Worm (Caenorhabditis elegans) whole organism, L1 larva: ENCODE results near the gene gplb-1.

Source experiments
- C16A3.4 ChIP-seq: fragments of 150-350 bp; optimal IDR thresholded peaks from 2 replicates; lab custom pipeline; 2014; ENCODE audit warnings: missing biosample characterization, missing genetic modification characterization
- C34B4.2 ChIP-seq: sonication (generic microtip); optimal IDR thresholded peaks from 2 replicates; lab custom pipeline; 2017; ENCODE audit warnings: mild to moderate bottlenecking, missing genetic modification characterization, missing compliant biosample characterization
- Y116A8C.19 ChIP-seq: sonication (generic microtip); optimal IDR thresholded peaks from 2 replicates; lab custom pipeline; 2016; ENCODE audit warnings: missing compliant biosample characterization, missing genetic modification characterization, borderline replicate concordance
- alr-1 ChIP-seq: fragments of 200-800 bp; sonication (Bioruptor generic); optimal IDR thresholded peaks from 2 replicates; lab custom pipeline; 2018; ENCODE audit warnings: borderline replicate concordance, mild to moderate bottlenecking, missing genetic modification characterization, missing compliant biosample characterization
- aly-2 ChIP-seq: fragments of 150-350 bp; optimal IDR thresholded peaks from 2 replicates; lab custom pipeline; 2014; ENCODE audit warnings: missing biosample characterization, missing genetic modification characterization
- ama-1 ChIP-seq: fragments of 150-350 bp; optimal IDR thresholded peaks from 2 replicates; lab custom pipeline; 2014
- blmp-1 ChIP-seq: fragments of 150-350 bp; optimal IDR thresholded peaks from 2 replicates; lab custom pipeline; 2014; ENCODE audit warnings: missing biosample characterization, missing genetic modification characterization
- ceh-63 ChIP-seq: fragments of 200-800 bp; sonication (Bioruptor generic); optimal IDR thresholded peaks from 2 replicates; lab custom pipeline; 2018; ENCODE audit warnings: mild to moderate bottlenecking, missing genetic modification characterization, missing compliant biosample characterization
- ceh-82 ChIP-seq, 3 experiments: fragments of 150-350 bp in 1 of 3; sonication (generic microtip) in 2 of 3; optimal IDR thresholded peaks; 2 replicates each; lab custom pipeline; 2014 to 2017; ENCODE audit warnings: missing biosample characterization in 3 of 3, missing genetic modification characterization in 3 of 3
- ceh-88 ChIP-seq: fragments of 200-800 bp; sonication (Bioruptor generic); IDR thresholded peaks from 2 replicates; pipeline ENCODE4 v1.3.6; 2022; ENCODE audit warnings: missing genetic modification characterization, missing compliant biosample characterization
- ceh-90 ChIP-seq: sonication (generic microtip); optimal IDR thresholded peaks from 2 replicates; lab custom pipeline; 2016; ENCODE audit warnings: missing genetic modification characterization, missing compliant biosample characterization
- ces-1 ChIP-seq: fragments of 150-350 bp; optimal IDR thresholded peaks from 2 replicates; lab custom pipeline; 2014; ENCODE audit warnings: missing biosample characterization, missing genetic modification reagents, missing genetic modification characterization
- dsc-1 ChIP-seq: sonication (generic microtip); optimal IDR thresholded peaks from 2 replicates; lab custom pipeline; 2016; ENCODE audit warnings: mild to moderate bottlenecking, missing genetic modification characterization, missing compliant biosample characterization
- efl-3 ChIP-seq: fragments of 200-800 bp; sonication (Bioruptor generic); optimal IDR thresholded peaks from 2 replicates; lab custom pipeline; 2018; ENCODE audit warnings: mild to moderate bottlenecking, missing genetic modification characterization, missing compliant biosample characterization
- egl-13 ChIP-seq: sonication (generic microtip); optimal IDR thresholded peaks from 2 replicates; lab custom pipeline; 2016; ENCODE audit warnings: missing genotype, missing genetic modification reagents, missing genetic modification characterization, missing compliant biosample characterization
- egl-27 ChIP-seq, 2 experiments: fragments of 150-350 bp in 1 of 2; sonication (generic microtip); optimal IDR thresholded peaks; 3 replicates each; lab custom pipeline; 2017 to 2018; ENCODE audit warnings: missing biosample characterization in 2 of 2, missing genetic modification characterization in 2 of 2, missing genetic modification reagents in 2 of 2
- elt-2 ChIP-seq: sonication (generic microtip); optimal IDR thresholded peaks from 2 replicates; lab custom pipeline; 2016; ENCODE audit warnings: missing genetic modification characterization, mild to moderate bottlenecking, inconsistent platforms, missing compliant biosample characterization, missing genetic modification reagents
- ets-5 ChIP-seq: fragments of 200-800 bp; sonication (Bioruptor generic); IDR thresholded peaks from 2 replicates; pipeline ENCODE4 v1.3.6; 2022; ENCODE audit warnings: missing genetic modification characterization, missing compliant biosample characterization
- fkh-10 ChIP-seq: sonication (generic microtip); optimal IDR thresholded peaks from 2 replicates; lab custom pipeline; 2017; ENCODE audit warnings: missing biosample characterization, missing genetic modification reagents, missing genetic modification characterization
- fkh-4 ChIP-seq: sonication (generic microtip); optimal IDR thresholded peaks from 2 replicates; lab custom pipeline; 2016; ENCODE audit warnings: missing compliant biosample characterization, missing genetic modification characterization, borderline replicate concordance
- hlh-17 ChIP-seq: fragments of 200-800 bp; sonication (Bioruptor generic); optimal IDR thresholded peaks from 2 replicates; lab custom pipeline; 2018; ENCODE audit warnings: missing genetic modification characterization, mild to moderate bottlenecking, missing compliant biosample characterization, moderate library complexity, borderline replicate concordance
- hpl-2 ChIP-seq: fragments of 150-350 bp; optimal IDR thresholded peaks from 2 replicates; lab custom pipeline; 2014; ENCODE audit warnings: missing biosample characterization, missing genetic modification reagents, missing genetic modification characterization
- isw-1 ChIP-seq: fragments of 200-800 bp; sonication (Bioruptor generic); IDR thresholded peaks from 2 replicates; pipeline ENCODE4 v1.3.6; 2022; ENCODE audit warnings: missing genetic modification characterization, missing compliant biosample characterization
- jun-1 ChIP-seq: fragments of 150-350 bp; optimal IDR thresholded peaks from 2 replicates; lab custom pipeline; 2014; ENCODE audit warnings: missing biosample characterization, missing genetic modification reagents, missing genetic modification characterization
- lin-13 ChIP-seq: fragments of 150-350 bp; optimal IDR thresholded peaks from 2 replicates; lab custom pipeline; 2014; ENCODE audit warnings: missing biosample characterization, missing genetic modification reagents, missing genetic modification characterization
- lin-14 ChIP-seq: fragments of 200-800 bp; sonication (Bioruptor generic); optimal IDR thresholded peaks from 2 replicates; lab custom pipeline; 2018; ENCODE audit warnings: mild to moderate bottlenecking, missing genetic modification characterization, moderate library complexity, missing compliant biosample characterization
- lin-15B ChIP-seq: fragments of 150-350 bp; sonication (generic microtip); optimal IDR thresholded peaks from 3 replicates; lab custom pipeline; 2014; ENCODE audit warnings: missing biosample characterization, missing genetic modification characterization
- lin-39 ChIP-seq: fragments of 150-350 bp; optimal IDR thresholded peaks from 2 replicates; lab custom pipeline; 2014; ENCODE audit warnings: missing biosample characterization, missing genetic modification reagents, missing genetic modification characterization
- lir-3 ChIP-seq: sonication (generic microtip); optimal IDR thresholded peaks from 2 replicates; lab custom pipeline; 2016; ENCODE audit warnings: mild to moderate bottlenecking, missing genetic modification characterization, moderate library complexity, missing compliant biosample characterization; ENCODE audit not compliant: poor library complexity
- lsy-2 ChIP-seq, 2 experiments: fragments of 150-350 bp; optimal IDR thresholded peaks; 2 replicates each; lab custom pipeline; 2014; ENCODE audit warnings: missing biosample characterization in 2 of 2, missing genetic modification characterization in 2 of 2
- mdl-1 ChIP-seq, 2 experiments: fragments of 150-350 bp; optimal IDR thresholded peaks; 2 replicates each; lab custom pipeline; 2014 to 2017; ENCODE audit warnings: missing biosample characterization in 2 of 2, missing genetic modification characterization in 2 of 2, inconsistent platforms in 1 of 2
- mef-2 ChIP-seq: fragments of 150-350 bp; optimal IDR thresholded peaks from 2 replicates; lab custom pipeline; 2014; ENCODE audit warnings: missing biosample characterization, missing genetic modification characterization
- nhr-11 ChIP-seq: fragments of 150-350 bp; optimal IDR thresholded peaks from 2 replicates; lab custom pipeline; 2014; ENCODE audit warnings: missing biosample characterization, missing genetic modification characterization
- nhr-20 ChIP-seq: sonication (generic microtip); optimal IDR thresholded peaks from 2 replicates; lab custom pipeline; 2016; ENCODE audit warnings: mild to moderate bottlenecking, missing genetic modification characterization, missing compliant biosample characterization
- nhr-71 ChIP-seq: sonication (generic microtip); optimal IDR thresholded peaks from 2 replicates; lab custom pipeline; 2016; ENCODE audit warnings: mild to moderate bottlenecking, missing genetic modification characterization, moderate library complexity, missing compliant biosample characterization
- nhr-76 ChIP-seq: sonication (generic microtip); optimal IDR thresholded peaks from 2 replicates; lab custom pipeline; 2017; ENCODE audit warnings: missing biosample characterization, missing genetic modification characterization
- nhr-84 ChIP-seq: sonication (generic microtip); optimal IDR thresholded peaks from 2 replicates; lab custom pipeline; 2017; ENCODE audit warnings: missing biosample characterization, missing genetic modification characterization
- nhr-85 ChIP-seq: sonication (generic microtip); peaks from one replicate; lab custom pipeline; 2016; ENCODE audit warnings: missing genetic modification characterization, inconsistent platforms, missing compliant biosample characterization
- pax-3 ChIP-seq: fragments of 200-800 bp; sonication (Bioruptor generic); optimal IDR thresholded peaks from 2 replicates; lab custom pipeline; 2018; ENCODE audit warnings: mild to moderate bottlenecking, missing genetic modification characterization, moderate library complexity, missing compliant biosample characterization
- pqm-1 ChIP-seq: sonication (generic microtip); optimal IDR thresholded peaks from 3 replicates; lab custom pipeline; 2017; ENCODE audit warnings: missing biosample characterization, missing genetic modification characterization
- rnt-1 ChIP-seq: sonication (generic microtip); optimal IDR thresholded peaks from 2 replicates; lab custom pipeline; 2016; ENCODE audit warnings: mild to moderate bottlenecking, missing genetic modification characterization, moderate library complexity, missing compliant biosample characterization
- skn-1 ChIP-seq: fragments of 150-350 bp; optimal IDR thresholded peaks from 2 replicates; lab custom pipeline; 2014; ENCODE audit warnings: missing biosample characterization, missing genetic modification characterization
- snpc-4 ChIP-seq: fragments of 150-350 bp; optimal IDR thresholded peaks from 2 replicates; lab custom pipeline; 2014; ENCODE audit warnings: missing biosample characterization, missing genetic modification characterization
- snu-23 ChIP-seq: sonication (generic microtip); optimal IDR thresholded peaks from 2 replicates; lab custom pipeline; 2016; ENCODE audit warnings: missing genetic modification characterization, missing compliant biosample characterization
- sox-4 ChIP-seq: sonication (generic microtip); optimal IDR thresholded peaks from 2 replicates; lab custom pipeline; 2016; ENCODE audit warnings: missing genetic modification characterization, missing compliant biosample characterization
- sup-37 ChIP-seq: fragments of 200-800 bp; sonication (Bioruptor generic); optimal IDR thresholded peaks from 2 replicates; lab custom pipeline; 2018; ENCODE audit warnings: mild to moderate bottlenecking, missing genetic modification characterization, missing compliant biosample characterization
- tbx-2 ChIP-seq: sonication (generic microtip); optimal IDR thresholded peaks from 2 replicates; lab custom pipeline; 2016; ENCODE audit warnings: missing genetic modification characterization, missing compliant biosample characterization
- unc-30 ChIP-seq: sonication (generic microtip); optimal IDR thresholded peaks from 2 replicates; lab custom pipeline; 2017; ENCODE audit warnings: missing biosample characterization, missing genetic modification characterization
- unc-62 ChIP-seq: fragments of 150-350 bp; optimal IDR thresholded peaks from 2 replicates; lab custom pipeline; 2014; ENCODE audit warnings: missing biosample characterization, missing genetic modification reagents, missing genetic modification characterization
- unc-86 ChIP-seq: sonication (generic microtip); optimal IDR thresholded peaks from 2 replicates; lab custom pipeline; 2016; ENCODE audit warnings: missing genetic modification characterization, missing compliant biosample characterization
- vab-15 ChIP-seq: sonication (generic microtip); optimal IDR thresholded peaks from 2 replicates; lab custom pipeline; 2017; ENCODE audit warnings: missing genotype, mild to moderate bottlenecking, missing genetic modification characterization, missing compliant biosample characterization
- xbp-1 ChIP-seq: sonication (generic microtip); optimal IDR thresholded peaks from 2 replicates; lab custom pipeline; 2016; ENCODE audit warnings: missing genetic modification characterization, missing compliant biosample characterization
- ztf-11 ChIP-seq, 2 experiments: sonication (generic microtip); optimal IDR thresholded peaks; 2 replicates each; lab custom pipeline; 2016 to 2017; ENCODE audit warnings: missing genetic modification characterization in 2 of 2, missing biosample characterization in 1 of 2, missing compliant biosample characterization in 1 of 2

Gene gplb-1

ce11 chrV:8500348-8500747 is 29.3 kb upstream of the gplb-1 start (continued):
- TF ChIP-seq hpl-2 (GFP tag; lab: Kevin White, UChicago) (peak; percentile 59), nhr-71 (tag; lab: Kevin White, UChicago) (peak; percentile 94), efl-3 (peak; percentile 99), fkh-10 (GFP tag; lab: Kevin White, UChicago) (peak; percentile 55), C16A3.4 (tag; lab: Kevin White, UChicago) (peak; percentile 89), pax-3 (tag; lab: Kevin White, UChicago) (peak; percentile 85), snpc-4 (tag; lab: Kevin White, UChicago) (peak; percentile 100), mef-2 (tag; lab: Kevin White, UChicago) (peak; percentile 79), blmp-1 (tag; lab: Kevin White, UChicago) (peak; percentile 33), nhr-20 (tag; lab: Kevin White, UChicago) (peak; percentile 93), aly-2 (tag; lab: Kevin White, UChicago) (peak; percentile 96), pqm-1 (tag; lab: Kevin White, UChicago) (no peak), unc-86 (tag; lab: Kevin White, UChicago) (peak; percentile 89), ceh-90 (tag; lab: Kevin White, UChicago) (peak; percentile 59), xbp-1 (tag; lab: Kevin White, UChicago) (peak; percentile 91), nhr-11 (tag; lab: Kevin White, UChicago) (peak; percentile 67), mdl-1 (tag; optimal IDR thresholded peaks at IDR 0.05; lab: Kevin White, UChicago) (peak; percentile 24 to 81), nhr-84 (tag; lab: Kevin White, UChicago) (peak; percentile 79), sup-37 (GFP tag; lab: Kevin White, UChicago) (peak; percentile 89), lsy-2 (tag; optimal IDR thresholded peaks at IDR 0.05; lab: Kevin White, UChicago) (peak; percentile 68 to 88), ces-1 (GFP tag; lab: Kevin White, UChicago) (peak; percentile 55), lin-15B (no peak), jun-1 (peak; percentile 87), snu-23 (GFP tag; lab: Kevin White, UChicago) (peak; percentile 96), lin-13 (GFP tag; lab: Kevin White, UChicago) (peak; percentile 52), sox-4 (peak; percentile 90), ceh-88 (GFP tag; lab: Robert Waterston, UW) (peak; percentile 85), tbx-2 (peak; percentile 93), ama-1 (lab: Kevin White, UChicago) (peak; percentile 59), nhr-76 (peak; percentile 95), unc-30 (tag; lab: Kevin White, UChicago) (peak; percentile 31), vab-15 (peak; percentile 62), lin-39 (peak; percentile 90), egl-13 (tag; lab: Kevin White, UChicago) (peak; percentile 89), elt-2 (tag; lab: Kevin White, UChicago) (peak; percentile 92), ets-5 (GFP tag; lab: Robert Waterston, UW) (0 out of 2 replicates have a peak, but pooled peaks have one; percentile 20), unc-62 (GFP tag; lab: Kevin White, UChicago) (peak; percentile 67), isw-1 (peak; percentile 70), fkh-4 (tag; lab: Kevin White, UChicago) (peak; percentile 66), ceh-63 (peak; percentile 2), alr-1 (tag; lab: Kevin White, UChicago) (no peak), ztf-11 (tag; optimal IDR thresholded peaks at IDR 0.05; lab: Kevin White, UChicago) (peak in 1 of 2 experiments; percentile 90), nhr-85 (peak; percentile 95), egl-27 (tag; optimal IDR thresholded peaks at IDR 0.05; lab: Kevin White, UChicago) (peak in 1 of 2 experiments; percentile 34), lin-14 (GFP tag; lab: Kevin White, UChicago) (peak; percentile 85), lir-3 (tag; lab: Kevin White, UChicago) (peak; percentile 87), hlh-17 (GFP tag; lab: Kevin White, UChicago) (peak; percentile 69), skn-1 (tag; lab: Kevin White, UChicago) (peak; percentile 62), ceh-82 (tag; optimal IDR thresholded peaks at IDR 0.05; lab: Kevin White, UChicago) (peak; percentile 89 to 98 (median 96)), Y116A8C.19 (tag; lab: Kevin White, UChicago) (peak; percentile 35), C34B4.2 (tag; lab: Kevin White, UChicago) (peak; percentile 78), rnt-1 (tag; lab: Kevin White, UChicago) (peak; percentile 97), dsc-1 (tag; lab: Kevin White, UChicago) (peak; percentile 95)
